Worm (Caenorhabditis elegans): ENCODE data around the gene F42H10.6.

ce11 chrIII:8519886-8520285 lies 39.6 kb upstream of the F42H10.6 start, which contains the start of gene ZC21.8:
- TF ChIP-seq nfya-1 (tag; optimal IDR thresholded peaks at IDR 0.05; ENCODE audit: borderline replicate concordance, insufficient read depth) (no peak), unc-130 (GFP tag; optimal IDR thresholded peaks at IDR 0.05) (no peak), die-1 (tag; optimal IDR thresholded peaks at IDR 0.05) (no peak), ekl-4 (GFP tag; IDR thresholded peaks at IDR 0.05) (no peak), ama-1 (optimal IDR thresholded peaks at IDR 0.05) (no peak), ama-1 (GFP tag; optimal IDR thresholded peaks at IDR 0.05) (no peak), akir-1 (GFP tag; optimal IDR thresholded peaks at IDR 0.05) (no peak), ets-4 (GFP tag; optimal IDR thresholded peaks at IDR 0.05) (no peak), ccch-3 (GFP tag; optimal IDR thresholded peaks at IDR 0.05) (no peak), snpc-4 (GFP tag; optimal IDR thresholded peaks at IDR 0.05) (no peak), snpc-4 (tag; optimal IDR thresholded peaks at IDR 0.05) (no peak), nhr-27 (tag; optimal IDR thresholded peaks at IDR 0.05) (no peak), attf-5 (GFP tag; optimal IDR thresholded peaks at IDR 0.05) (no peak), ceh-91 (GFP tag; IDR thresholded peaks at IDR 0.05) (no peak), sea-2 (GFP tag; IDR thresholded peaks at IDR 0.05) (no peak)
